Fruit fly (Drosophila melanogaster): ENCODE data around the gene Vps16B.

dm6 chr3R:29785242-29785641 lies 31.0 kb downstream of the Vps16B start:
- TF ChIP-seq Abd-B (GFP tag; optimal IDR thresholded peaks at IDR 0.05), result no peak
- TF ChIP-seq Myc (optimal IDR thresholded peaks at IDR 0.05), result no peak
- no peak for TF ChIP-seq h (GFP tag; optimal IDR thresholded peaks at IDR 0.05)
- TF ChIP-seq Hnf4 (GFP tag; optimal IDR thresholded peaks at IDR 0.05), result no peak
- no peak for TF ChIP-seq dmrt93B (GFP tag; optimal IDR thresholded peaks at IDR 0.05)
